Fruit fly (Drosophila melanogaster) whole organism, embryonic: ENCODE measurements around the gene dia.

Experiments
- Awh ChIP-seq: fragments of 200-800 bp; sonication (Bioruptor generic); IDR thresholded peaks from 2 replicates; pipeline ENCODE4, ENCODE4 v1.3.6; 2022; ENCODE audit warnings: missing biosample characterization, missing genetic modification characterization
- Bgb ChIP-seq: fragments of 200-800 bp; sonication (Bioruptor generic); IDR thresholded peaks from 2 replicates; pipeline ENCODE4 v1.3.6; 2022; ENCODE audit warnings: missing biosample characterization, missing genetic modification characterization; ENCODE audit not compliant: partially characterized antibody
- CG10147 ChIP-seq: fragments of 200-800 bp; sonication (Bioruptor generic); optimal IDR thresholded peaks from 2 replicates; lab custom pipeline; 2019; ENCODE audit warnings: missing biosample characterization, mild to moderate bottlenecking, missing genetic modification characterization, moderate library complexity
- CG11560 ChIP-seq: fragments of 200-800 bp; sonication (Bioruptor generic); IDR thresholded peaks from 3 replicates; pipeline ENCODE4 v1.3.6; 2022; ENCODE audit warnings: missing biosample characterization, missing genetic modification characterization
- CG11695 ChIP-seq: fragments of 200-800 bp; sonication (Bioruptor generic); IDR thresholded peaks from 3 replicates; pipeline ENCODE4 v1.3.6; 2022; ENCODE audit warnings: missing biosample characterization, missing genetic modification characterization
- CG12391 ChIP-seq: fragments of 200-800 bp; sonication (Bioruptor generic); optimal IDR thresholded peaks from 3 replicates; lab custom pipeline; 2018; ENCODE audit warnings: missing biosample characterization, mild to moderate bottlenecking, missing genetic modification characterization, moderate library complexity
- CG13624 ChIP-seq: fragments of 200-800 bp; sonication (Bioruptor generic); optimal IDR thresholded peaks from 2 replicates; lab custom pipeline; 2016; ENCODE audit warnings: missing biosample characterization, missing genetic modification characterization
- CG1603 ChIP-seq: fragments of 200-800 bp; sonication (Bioruptor generic); optimal IDR thresholded peaks from 2 replicates; lab custom pipeline; 2019; ENCODE audit warnings: missing biosample characterization, mild to moderate bottlenecking, missing genetic modification characterization, moderate library complexity
- CG17359 ChIP-seq: fragments of 200-800 bp; sonication (Bioruptor generic); optimal IDR thresholded peaks from 3 replicates; lab custom pipeline; 2018; ENCODE audit warnings: missing biosample characterization, mild to moderate bottlenecking, missing genetic modification characterization, moderate library complexity
- CG18011 ChIP-seq: fragments of 200-800 bp; sonication (Bioruptor generic); optimal IDR thresholded peaks from 2 replicates; lab custom pipeline; 2017; ENCODE audit warnings: missing biosample characterization, missing genetic modification characterization, mild to moderate bottlenecking, moderate library complexity, missing genotype
- CG18619 ChIP-seq: fragments of 200-800 bp; sonication (Bioruptor generic); optimal IDR thresholded peaks from 3 replicates; lab custom pipeline; 2017; ENCODE audit warnings: missing biosample characterization, mild to moderate bottlenecking, missing genetic modification characterization
- CG2875 ChIP-seq: fragments of 200-800 bp; sonication (Bioruptor generic); optimal IDR thresholded peaks from 2 replicates; lab custom pipeline; 2017; ENCODE audit warnings: missing biosample characterization, mild to moderate bottlenecking, missing genetic modification characterization, missing genetic modification reagents
- CG4424 ChIP-seq: fragments of 200-800 bp; sonication (Bioruptor generic); optimal IDR thresholded peaks from 3 replicates; lab custom pipeline; 2016; ENCODE audit warnings: missing biosample characterization, missing genetic modification characterization
- CG7745 ChIP-seq: fragments of 200-800 bp; sonication (Bioruptor generic); optimal IDR thresholded peaks from 2 replicates; lab custom pipeline; 2018; ENCODE audit warnings: missing biosample characterization, mild to moderate bottlenecking, missing genetic modification characterization, moderate library complexity
- CG8924 ChIP-seq: fragments of 200-800 bp; optimal IDR thresholded peaks from 3 replicates; lab custom pipeline; 2019; ENCODE audit warnings: missing biosample characterization, mild to moderate bottlenecking, missing genetic modification characterization, moderate library complexity
- CG9437 ChIP-seq: fragments of 200-800 bp; sonication (Bioruptor generic); optimal IDR thresholded peaks from 2 replicates; lab custom pipeline; 2018; ENCODE audit warnings: missing biosample characterization, mild to moderate bottlenecking, missing genetic modification characterization
- Doc2 ChIP-seq: fragments of 200-800 bp; sonication (Bioruptor generic); IDR thresholded peaks from 2 replicates; pipeline ENCODE4 v1.3.6; 2022; ENCODE audit warnings: missing biosample characterization, missing genetic modification characterization
- Ets97D ChIP-seq: fragments of 200-800 bp; sonication (Bioruptor generic); optimal IDR thresholded peaks from 3 replicates; lab custom pipeline; 2016; ENCODE audit warnings: missing biosample characterization, missing genetic modification characterization
- Gsc ChIP-seq: fragments of 200-800 bp; sonication (Bioruptor generic); IDR thresholded peaks from 2 replicates; pipeline ENCODE4 v1.3.6; 2022; ENCODE audit warnings: missing biosample characterization, missing genetic modification characterization
- H15 ChIP-seq: fragments of 200-800 bp; sonication (Bioruptor generic); IDR thresholded peaks from 3 replicates; pipeline ENCODE4 v1.3.6; 2022; ENCODE audit warnings: missing biosample characterization, missing genetic modification characterization
- H2.0 ChIP-seq: fragments of 200-800 bp; sonication (Bioruptor generic); IDR thresholded peaks from 2 replicates; pipeline ENCODE4 v1.3.6; 2022; ENCODE audit warnings: missing biosample characterization, missing genetic modification characterization
- MESR4 ChIP-seq: fragments of 200-800 bp; sonication (Bioruptor generic); optimal IDR thresholded peaks from 2 replicates; lab custom pipeline; 2018; ENCODE audit warnings: missing biosample characterization, mild to moderate bottlenecking, missing genetic modification characterization, moderate library complexity
- Med ChIP-seq: fragments of 200-800 bp; sonication (Bioruptor generic); peaks from one replicate; lab custom pipeline; 2016; ENCODE audit warnings: missing biosample characterization, missing genetic modification characterization, mild to moderate bottlenecking, inconsistent platforms, moderate library complexity
- Nf-YB ChIP-seq: fragments of 200-800 bp; sonication (Bioruptor generic); optimal IDR thresholded peaks from 3 replicates; lab custom pipeline; 2019; ENCODE audit warnings: missing biosample characterization, mild to moderate bottlenecking, missing genetic modification characterization, moderate library complexity
- Opbp ChIP-seq: fragments of 200-800 bp; sonication (Bioruptor generic); IDR thresholded peaks from 3 replicates; pipeline ENCODE4 v1.3.6; 2022; ENCODE audit warnings: missing biosample characterization, missing genetic modification characterization; ENCODE audit not compliant: partially characterized antibody
- Sox102F ChIP-seq: fragments of 200-800 bp; sonication (Bioruptor generic); optimal IDR thresholded peaks from 2 replicates; lab custom pipeline; 2018; ENCODE audit warnings: missing biosample characterization, mild to moderate bottlenecking, missing genetic modification characterization, moderate library complexity
- bbx ChIP-seq: fragments of 200-800 bp; sonication (Bioruptor generic); IDR thresholded peaks from 2 replicates; pipeline ENCODE4 v1.3.6; 2022; ENCODE audit warnings: missing biosample characterization, missing genetic modification characterization; ENCODE audit not compliant: partially characterized antibody
- bsh ChIP-seq, 2 experiments: fragments of 200-800 bp; sonication (Bioruptor generic); optimal IDR thresholded peaks; 2 replicates each; lab custom pipeline; 2017 to 2018; ENCODE audit warnings: mild to moderate bottlenecking in 2 of 2, missing biosample characterization in 2 of 2, missing genetic modification characterization in 2 of 2, moderate library complexity in 1 of 2
- cas ChIP-seq: fragments of 200-800 bp; sonication (Bioruptor generic); IDR thresholded peaks from 2 replicates; pipeline ENCODE4 v1.3.6; 2022; ENCODE audit warnings: missing biosample characterization, missing genetic modification characterization
- caup ChIP-seq: fragments of 200-800 bp; sonication (Bioruptor generic); optimal IDR thresholded peaks from 3 replicates; lab custom pipeline; 2017; ENCODE audit warnings: missing biosample characterization, mild to moderate bottlenecking, missing genetic modification characterization, moderate library complexity; ENCODE audit not compliant: severe bottlenecking
- ci ChIP-seq: fragments of 200-800 bp; sonication (Bioruptor generic); IDR thresholded peaks from 3 replicates; pipeline ENCODE4 v1.3.6; 2022; ENCODE audit warnings: missing biosample characterization, missing genetic modification characterization
- crol ChIP-seq: fragments of 200-800 bp; sonication (Bioruptor generic); IDR thresholded peaks from 2 replicates; pipeline ENCODE4 v1.3.6; 2022; ENCODE audit warnings: missing biosample characterization, missing genetic modification characterization
- dmrt99B ChIP-seq: fragments of 200-800 bp; sonication (Bioruptor generic); optimal IDR thresholded peaks from 2 replicates; lab custom pipeline; 2018; ENCODE audit warnings: missing biosample characterization, mild to moderate bottlenecking, missing genetic modification characterization, moderate library complexity
- gsb-n ChIP-seq: fragments of 200-800 bp; sonication (Bioruptor generic); optimal IDR thresholded peaks from 3 replicates; lab custom pipeline; 2018; ENCODE audit warnings: missing biosample characterization, mild to moderate bottlenecking, missing genetic modification characterization
- h ChIP-seq: fragments of >200 bp; optimal IDR thresholded peaks from 2 replicates; lab custom pipeline; 2017
- hkb ChIP-seq, 2 experiments: fragments of 200-800 bp in 1 of 2; fragments of >200 bp in 1 of 2; sonication (Bioruptor generic) in 1 of 2; IDR thresholded peaks in 1 of 2; optimal IDR thresholded peaks in 1 of 2; 2 replicates each; pipeline versions ENCODE4 v1.3.6 to Lab custom; 2017 to 2022; ENCODE audit warnings: missing biosample characterization in 1 of 2, missing genetic modification characterization in 1 of 2
- ind ChIP-seq: fragments of 200-800 bp; sonication (Bioruptor generic); optimal IDR thresholded peaks from 3 replicates; lab custom pipeline; 2016; ENCODE audit warnings: missing biosample characterization, missing genetic modification characterization
- ken ChIP-seq: fragments of 200-800 bp; sonication (Bioruptor generic); IDR thresholded peaks from 3 replicates; pipeline ENCODE4 v1.3.6; 2022; ENCODE audit warnings: missing biosample characterization, missing genetic modification characterization
- lilli ChIP-seq: fragments of 200-800 bp; sonication (Bioruptor generic); optimal IDR thresholded peaks from 3 replicates; lab custom pipeline; 2016; ENCODE audit warnings: missing biosample characterization, missing genetic modification characterization
- lola ChIP-seq, 3 experiments: fragments of >200 bp in 2 of 3; fragments of 200-800 bp in 1 of 3; sonication (Bioruptor generic) in 1 of 3; optimal IDR thresholded peaks; 2 replicates each; lab custom pipeline; 2017 to 2019; ENCODE audit warnings: missing biosample characterization in 3 of 3, missing genetic modification characterization in 3 of 3, mild to moderate bottlenecking in 1 of 3, moderate library complexity in 1 of 3
- pan ChIP-seq, 4 experiments: fragments of >200 bp in 3 of 4; fragments of 200-800 bp in 1 of 4; sonication (Bioruptor generic) in 1 of 4; optimal IDR thresholded peaks in 3 of 4; IDR thresholded peaks in 1 of 4; 2 replicates each; pipeline versions ENCODE4 v1.3.6 to Lab custom; 2017 to 2022; ENCODE audit warnings: missing biosample characterization in 2 of 4, missing genetic modification characterization in 2 of 4, mixed read lengths in 1 of 4
- pros ChIP-seq: fragments of 200-800 bp; sonication (Bioruptor generic); optimal IDR thresholded peaks from 3 replicates; lab custom pipeline; 2019; ENCODE audit warnings: missing biosample characterization, mild to moderate bottlenecking, missing genetic modification characterization, moderate library complexity
- row ChIP-seq: fragments of 200-800 bp; sonication (Bioruptor generic); IDR thresholded peaks from 3 replicates; pipeline ENCODE4 v1.3.6; 2022; ENCODE audit warnings: missing biosample characterization, missing genetic modification characterization
- sisA ChIP-seq: fragments of 200-800 bp; sonication (Bioruptor generic); IDR thresholded peaks from 2 replicates; pipeline ENCODE4 v1.3.6; 2022; ENCODE audit warnings: missing biosample characterization, missing genetic modification characterization
- slp2 ChIP-seq: fragments of 200-800 bp; sonication (Bioruptor generic); optimal IDR thresholded peaks from 2 replicates; lab custom pipeline; 2016; ENCODE audit warnings: missing biosample characterization, missing genetic modification characterization
- ssp ChIP-seq: fragments of 200-800 bp; sonication (Bioruptor generic); IDR thresholded peaks from 2 replicates; pipeline ENCODE4 v1.3.6; 2022; ENCODE audit warnings: missing biosample characterization, missing genetic modification characterization
- stc ChIP-seq: fragments of 200-800 bp; sonication (Bioruptor generic); IDR thresholded peaks from 2 replicates; pipeline ENCODE4 v1.3.6; 2022; ENCODE audit warnings: missing biosample characterization, missing genetic modification characterization

The dia gene

DNA sequence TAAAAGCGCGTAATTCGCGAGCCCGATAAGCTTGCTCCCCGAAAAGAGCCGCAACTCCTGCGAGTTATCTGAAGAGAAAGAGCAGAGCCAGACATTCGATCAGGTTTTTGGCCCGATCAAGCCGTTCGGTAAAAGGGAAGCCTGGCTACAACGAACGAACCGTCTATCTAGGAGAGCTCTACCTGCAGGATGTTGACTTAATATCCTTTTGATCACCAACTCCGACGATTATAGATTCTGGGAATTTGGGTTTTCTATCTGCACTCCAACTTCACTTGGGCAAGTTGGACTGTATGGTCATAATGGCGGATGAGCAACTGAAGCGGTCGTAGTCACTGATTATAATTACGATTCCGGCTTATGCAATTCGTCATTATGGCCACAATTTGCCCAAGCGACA is 44.3 kb downstream of the dia start (continued):
- TF ChIP-seq CG1603 (tag; lab: Kevin White, UChicago) (no peak), CG9437 (GFP tag; lab: Kevin White, UChicago) (no peak), caup (GFP tag; lab: Kevin White, UChicago) (no peak), CG13624 (GFP tag; lab: Kevin White, UChicago) (no peak), pan (optimal IDR thresholded peaks at IDR 0.05; lab: Kevin White, UChicago) (no peak), pan (GFP tag; optimal IDR thresholded peaks at IDR 0.05 in 1 of 2, IDR thresholded peaks at IDR 0.05 in 1 of 2) (peak in 1 of 2 experiments; percentile 52), lilli (GFP tag; lab: Kevin White, UChicago) (no peak), CG12391 (tag; lab: Kevin White, UChicago) (no peak), gsb-n (tag; lab: Kevin White, UChicago) (no peak), slp2 (GFP tag; lab: Kevin White, UChicago) (no peak), h (lab: Kevin White, UChicago) (no peak), CG11560 (tag; lab: Robert Waterston, UW) (0 out of 3 replicates have a peak, but pooled peaks have one; percentile 20), sisA (GFP tag; lab: Robert Waterston, UW) (no peak), H15 (GFP tag; lab: Robert Waterston, UW) (peak; percentile 45; the same call in 1 of the 3 replicates), Ets97D (no peak), ssp (GFP tag; lab: Robert Waterston, UW) (no peak)

DNA sequence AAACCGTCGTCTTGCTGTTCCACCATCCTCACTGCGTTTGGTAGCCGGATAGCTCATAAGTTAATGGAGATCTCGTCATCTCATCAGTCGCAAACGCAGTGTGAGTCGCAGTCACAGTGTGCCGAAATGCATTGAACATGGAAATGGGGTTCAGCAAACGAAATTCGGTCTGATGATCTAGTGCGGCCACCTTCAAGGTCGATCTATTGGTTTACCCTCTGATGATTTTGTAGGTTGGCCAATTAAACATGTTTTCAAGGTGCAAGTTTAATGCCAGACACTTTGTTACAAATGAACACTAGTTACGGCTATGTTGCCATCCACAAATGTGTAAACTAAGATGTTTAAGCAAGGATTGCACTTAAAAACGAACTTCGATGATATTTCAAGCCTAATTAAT is 44.9 kb downstream of the dia start:
- no peak for TF ChIP-seq CG4424
- peak; percentile 40 for TF ChIP-seq sisA (GFP tag; lab: Robert Waterston, UW)
- peak; percentile 17; the same call in 1 of the 2 replicates for TF ChIP-seq Awh
- 0 out of 2 replicates have a peak, but pooled peaks have one; percentile 28 for TF ChIP-seq stc (GFP tag; lab: Robert Waterston, UW)
- peak; percentile 24 for TF ChIP-seq CG1603 (tag; lab: Kevin White, UChicago)
- 0 out of 3 replicates have a peak, but pooled peaks have one; percentile 9 for TF ChIP-seq row (GFP tag; lab: Robert Waterston, UW)
- peak; percentile 17 for TF ChIP-seq dmrt99B (tag; lab: Kevin White, UChicago)
- no peak for TF ChIP-seq Opbp (GFP tag; lab: Robert Waterston, UW)
- no peak for TF ChIP-seq CG8924
- TF ChIP-seq pros (GFP tag; lab: Kevin White, UChicago): peak; percentile 77
- TF ChIP-seq Med (GFP tag; lab: Kevin White, UChicago): peak; percentile 35
- no peak for TF ChIP-seq Nf-YB (GFP tag; lab: Kevin White, UChicago)
- peak; percentile 42; the same call in 1 of the 3 replicates for TF ChIP-seq ci
- TF ChIP-seq CG2875 (GFP tag; lab: Kevin White, UChicago): no peak
- peak; percentile 0 for TF ChIP-seq CG12391 (tag; lab: Kevin White, UChicago)
- peak; percentile 8 for TF ChIP-seq Sox102F
- TF ChIP-seq ken (GFP tag; lab: Robert Waterston, UW): 0 out of 3 replicates have a peak, but pooled peaks have one; percentile 49
- no peak for TF ChIP-seq Gsc (GFP tag; lab: Robert Waterston, UW)
- no peak for TF ChIP-seq CG18619 (GFP tag; lab: Kevin White, UChicago)
- peak; percentile 9 for TF ChIP-seq CG17359 (tag; lab: Kevin White, UChicago)
- no peak for TF ChIP-seq lola (GFP tag; optimal IDR thresholded peaks at IDR 0.05; lab: Kevin White, UChicago)
- TF ChIP-seq ind (GFP tag; lab: Kevin White, UChicago): no peak
- TF ChIP-seq CG10147: no peak
- TF ChIP-seq Doc2 (GFP tag; lab: Robert Waterston, UW): no peak
- TF ChIP-seq cas (GFP tag; lab: Robert Waterston, UW): no peak
- TF ChIP-seq Bgb: peak; percentile 24
- no peak for TF ChIP-seq CG7745
- TF ChIP-seq crol (GFP tag; lab: Robert Waterston, UW): no peak
- no peak for TF ChIP-seq H2.0 (GFP tag; lab: Robert Waterston, UW)
- TF ChIP-seq CG11695 (GFP tag; lab: Robert Waterston, UW): peak; percentile 43; the same call in 1 of the 3 replicates
- peak in 1 of 2 experiments; percentile 0 for TF ChIP-seq bsh (GFP tag; optimal IDR thresholded peaks at IDR 0.05; lab: Kevin White, UChicago)
- TF ChIP-seq hkb (optimal IDR thresholded peaks at IDR 0.05; lab: Kevin White, UChicago): no peak
- peak; percentile 20; the same call in 1 of the 2 replicates for TF ChIP-seq hkb (GFP tag; IDR thresholded peaks at IDR 0.05; lab: Robert Waterston, UW)
- no peak for TF ChIP-seq bbx (GFP tag; lab: Robert Waterston, UW)
- no peak for TF ChIP-seq CG18011
- no peak for TF ChIP-seq MESR4 (GFP tag; lab: Kevin White, UChicago)
